Worm (Caenorhabditis elegans) whole organism, L4/young adult: ENCODE data around the gene B0336.7.

Experiments
- W03F9.2 ChIP-seq: fragments of 150-350 bp; optimal IDR thresholded peaks from 2 replicates; lab custom pipeline; 2014; ENCODE audit warnings: missing biosample characterization, missing genetic modification characterization
- dao-5 ChIP-seq: sonication (generic microtip); optimal IDR thresholded peaks from 2 replicates; lab custom pipeline; 2016; ENCODE audit warnings: missing genotype, missing genetic modification characterization, moderate library complexity, missing compliant biosample characterization
- him-1 ChIP-seq: sonication (generic microtip); optimal IDR thresholded peaks from 2 replicates; lab custom pipeline; 2016; ENCODE audit warnings: missing genotype, missing genetic modification reagents, missing genetic modification characterization, missing compliant biosample characterization

DNA sequence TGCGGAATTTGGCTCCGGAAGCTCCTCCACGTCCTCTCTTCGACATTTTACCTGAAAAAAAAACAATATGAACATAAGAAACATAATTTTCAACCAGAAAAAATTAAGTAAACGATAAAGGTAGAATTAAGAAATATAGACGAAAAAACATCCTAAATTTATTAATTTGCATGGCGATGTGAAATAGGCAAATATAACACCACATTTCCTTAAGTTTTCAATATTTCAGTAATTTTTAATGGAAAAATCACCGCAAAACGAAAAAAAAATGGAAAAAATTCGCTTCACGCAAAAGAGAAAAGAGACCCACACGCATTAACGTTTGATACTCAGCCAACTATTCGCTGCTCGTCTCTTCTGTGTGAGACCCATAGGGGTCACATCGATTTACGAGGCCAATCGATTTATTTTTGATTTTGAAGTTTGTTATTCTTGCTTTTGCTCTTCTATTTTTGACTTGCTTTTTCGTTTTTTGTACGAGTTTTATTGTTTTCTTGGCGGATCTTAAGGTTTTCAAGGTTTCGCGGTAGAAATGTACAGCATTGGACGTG is 9.0 kb upstream of the B0336.7 start, which contains the start of gene rpl-23:
- peak; percentile 94 for TF ChIP-seq W03F9.2 (tag; lab: Kevin White, UChicago)
- TF ChIP-seq him-1 (tag; lab: Kevin White, UChicago): peak; percentile 52
- no peak for TF ChIP-seq dao-5 (tag; lab: Kevin White, UChicago)
